Fruit fly (Drosophila melanogaster): ENCODE measurements around the gene CREG.

CREG gene

DNA sequence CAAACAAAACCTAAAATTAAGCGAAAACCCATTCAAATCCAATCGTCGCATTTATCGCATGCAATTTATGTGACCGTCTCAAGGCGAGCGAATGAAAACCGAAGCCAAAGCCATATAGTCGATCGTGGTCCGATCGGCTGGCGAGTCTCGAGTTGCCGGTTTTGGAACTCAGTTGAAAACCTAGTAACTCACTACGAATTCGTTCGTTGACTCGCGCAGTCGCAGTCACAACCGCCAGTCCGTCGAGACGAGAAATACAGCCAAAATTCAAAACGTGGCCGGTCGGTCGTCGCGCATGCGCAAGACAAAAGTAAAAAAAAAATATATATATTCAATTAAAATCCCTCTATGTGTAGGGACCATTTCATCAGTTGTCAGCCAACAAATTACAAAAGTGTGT lies 14.7 kb downstream of the CREG start, which contains the start of gene lute (continued):
- peak; percentile 27 for TF ChIP-seq ewg (GFP tag; optimal IDR thresholded peaks at IDR 0.05)
- peak; percentile 9 for TF ChIP-seq CG15601 (tag; optimal IDR thresholded peaks at IDR 0.05)
- peak; percentile 86; the same call in 2 of the 4 replicates for TF ChIP-seq chinmo (GFP tag; IDR thresholded peaks at IDR 0.05; ENCODE audit: partially characterized antibody)

dm6 chr3R:17379051-17379450 lies 15.4 kb downstream of the CREG start:
- TF ChIP-seq phol (tag; optimal IDR thresholded peaks at IDR 0.05) (peak; percentile 26), sisA (GFP tag; IDR thresholded peaks at IDR 0.05) (0 out of 2 replicates have a peak, but pooled peaks have one; percentile 5), ttk (GFP tag; IDR thresholded peaks at IDR 0.05) (0 out of 2 replicates have a peak, but pooled peaks have one; percentile 32), Kr (GFP tag; optimal IDR thresholded peaks at IDR 0.05) (no peak), sr (GFP tag; IDR thresholded peaks at IDR 0.05) (peak; percentile 22; the same call in 1 of the 3 replicates), al (GFP tag; IDR thresholded peaks at IDR 0.05) (0 out of 2 replicates have a peak, but pooled peaks have one; percentile 6), slbo (GFP tag; IDR thresholded peaks at IDR 0.05) (peak; percentile 37; the same call in 1 of the 2 replicates), CG17361 (GFP tag; IDR thresholded peaks at IDR 0.05) (peak; percentile 43; the same call in 1 of the 3 replicates), CG11560 (tag; IDR thresholded peaks at IDR 0.05) (0 out of 3 replicates have a peak, but pooled peaks have one; percentile 5), Oli (tag; optimal IDR thresholded peaks at IDR 0.05) (peak; percentile 22), croc (GFP tag; conservative IDR thresholded peaks at IDR 0.05) (no peak), ro (GFP tag; IDR thresholded peaks at IDR 0.05) (0 out of 2 replicates have a peak, but pooled peaks have one; percentile 19), Abd-B (GFP tag; optimal IDR thresholded peaks at IDR 0.05) (no peak), dmrt99B (tag; optimal IDR thresholded peaks at IDR 0.05) (peak; percentile 37), esg (GFP tag; conservative IDR thresholded peaks at IDR 0.05) (peak; percentile 51), CG7786 (GFP tag; optimal IDR thresholded peaks at IDR 0.05) (no peak), Xrp1 (GFP tag; IDR thresholded peaks at IDR 0.05) (peak; percentile 45), CG7839 (tag; optimal IDR thresholded peaks at IDR 0.05) (peak; percentile 35), CG31441 (GFP tag; IDR thresholded peaks at IDR 0.05) (peak; percentile 34; the same call in 1 of the 2 replicates), CG6254 (GFP tag; optimal IDR thresholded peaks at IDR 0.05) (no peak), unpg (GFP tag; optimal IDR thresholded peaks at IDR 0.05) (peak; percentile 12), Ada2b (GFP tag; IDR thresholded peaks at IDR 0.05) (peak; percentile 17; the same call in 1 of the 2 replicates), nmo (GFP tag; optimal IDR thresholded peaks at IDR 0.05) (peak; percentile 23), CG3995 (GFP tag; optimal IDR thresholded peaks at IDR 0.05) (peak; percentile 90), Ptx1 (GFP tag; IDR thresholded peaks at IDR 0.05) (0 out of 2 replicates have a peak, but pooled peaks have one; percentile 31), CG2678 (tag; optimal IDR thresholded peaks at IDR 0.05) (peak; percentile 4), fd96Cb (tag; optimal IDR thresholded peaks at IDR 0.05) (peak; percentile 10), CG11504 (tag; optimal IDR thresholded peaks at IDR 0.05) (peak; percentile 48), ssp (GFP tag; IDR thresholded peaks at IDR 0.05) (0 out of 2 replicates have a peak, but pooled peaks have one; percentile 21), CG12219 (GFP tag; optimal IDR thresholded peaks at IDR 0.05) (no peak), row (GFP tag; IDR thresholded peaks at IDR 0.05) (peak; percentile 44; the same call in 1 of the 3 replicates), CG3407 (GFP tag; optimal IDR thresholded peaks at IDR 0.05) (no peak), Optix (GFP tag; IDR thresholded peaks at IDR 0.05) (no peak), aop (GFP tag; IDR thresholded peaks at IDR 0.05) (no peak), tin (GFP tag; optimal IDR thresholded peaks at IDR 0.05) (peak; percentile 6), CG6689 (GFP tag; IDR thresholded peaks at IDR 0.05) (peak; percentile 36), CG1024 (GFP tag; IDR thresholded peaks at IDR 0.05) (peak; percentile 19; the same call in 1 of the 2 replicates), gem (tag; optimal IDR thresholded peaks at IDR 0.05) (peak; percentile 45), tgo (GFP tag; IDR thresholded peaks at IDR 0.05) (peak; percentile 47; the same call in 1 of the 3 replicates), Blimp-1 (GFP tag; optimal IDR thresholded peaks at IDR 0.05) (peak; percentile 0), CG30403 (GFP tag; optimal IDR thresholded peaks at IDR 0.05) (peak; percentile 32), CG14441 (GFP tag; IDR thresholded peaks at IDR 0.05) (peak; percentile 23; the same call in 1 of the 2 replicates), dysf (GFP tag; IDR thresholded peaks at IDR 0.05) (peak; percentile 46; the same call in 2 of the 3 replicates)
